Worm (Caenorhabditis elegans): ENCODE data around the gene ZK971.1.

- no peak for TF ChIP-seq efl-1 (GFP tag; optimal IDR thresholded peaks at IDR 0.05)
- TF ChIP-seq him-1 (tag; optimal IDR thresholded peaks at IDR 0.05) = no peak
- TF ChIP-seq gei-17 (GFP tag; optimal IDR thresholded peaks at IDR 0.05) = no peak
These were observed 48.5 kb downstream of the ZK971.1 start, which contains the start of gene T01E8.8 for ce11 chrII:10230972-10231371.
